Worm (Caenorhabditis elegans) whole organism, L1 larva: ENCODE results near the gene B0001.7.
A peak's percentile ranks its signal among the peaks of the same experiment; 100 is the strongest.

Experiments
- C04F5.9 ChIP-seq: sonication (generic microtip); optimal IDR thresholded peaks from 2 replicates; lab custom pipeline; 2016; ENCODE audit warnings: missing genetic modification characterization, missing compliant biosample characterization
- C16A3.4 ChIP-seq: fragments of 150-350 bp; optimal IDR thresholded peaks from 2 replicates; lab custom pipeline; 2014; ENCODE audit warnings: missing biosample characterization, missing genetic modification characterization
- C34B4.2 ChIP-seq: sonication (generic microtip); optimal IDR thresholded peaks from 2 replicates; lab custom pipeline; 2017; ENCODE audit warnings: mild to moderate bottlenecking, missing genetic modification characterization, missing compliant biosample characterization
- F16B12.6 ChIP-seq: fragments of 150-350 bp; optimal IDR thresholded peaks from 2 replicates; lab custom pipeline; 2014; ENCODE audit warnings: missing biosample characterization, missing genetic modification characterization
- aha-1 ChIP-seq: fragments of 150-350 bp; optimal IDR thresholded peaks from 2 replicates; lab custom pipeline; 2014; ENCODE audit warnings: missing biosample characterization, missing genetic modification characterization
- alr-1 ChIP-seq: fragments of 200-800 bp; sonication (Bioruptor generic); optimal IDR thresholded peaks from 2 replicates; lab custom pipeline; 2018; ENCODE audit warnings: borderline replicate concordance, mild to moderate bottlenecking, missing genetic modification characterization, missing compliant biosample characterization
- blmp-1 ChIP-seq: fragments of 150-350 bp; optimal IDR thresholded peaks from 2 replicates; lab custom pipeline; 2014; ENCODE audit warnings: missing biosample characterization, missing genetic modification characterization
- ceh-63 ChIP-seq: fragments of 200-800 bp; sonication (Bioruptor generic); optimal IDR thresholded peaks from 2 replicates; lab custom pipeline; 2018; ENCODE audit warnings: mild to moderate bottlenecking, missing genetic modification characterization, missing compliant biosample characterization
- ceh-8 ChIP-seq: fragments of 200-800 bp; sonication (Bioruptor generic); optimal IDR thresholded peaks from 2 replicates; lab custom pipeline; 2018; ENCODE audit warnings: mild to moderate bottlenecking, missing genetic modification characterization, moderate library complexity, missing compliant biosample characterization
- ceh-82 ChIP-seq, 3 experiments: fragments of 150-350 bp in 1 of 3; sonication (generic microtip) in 2 of 3; optimal IDR thresholded peaks; 2 replicates each; lab custom pipeline; 2014 to 2017; ENCODE audit warnings: missing biosample characterization in 3 of 3, missing genetic modification characterization in 3 of 3
- ceh-90 ChIP-seq: sonication (generic microtip); optimal IDR thresholded peaks from 2 replicates; lab custom pipeline; 2016; ENCODE audit warnings: missing genetic modification characterization, missing compliant biosample characterization
- ces-1 ChIP-seq: fragments of 150-350 bp; optimal IDR thresholded peaks from 2 replicates; lab custom pipeline; 2014; ENCODE audit warnings: missing biosample characterization, missing genetic modification reagents, missing genetic modification characterization
- dsc-1 ChIP-seq: sonication (generic microtip); optimal IDR thresholded peaks from 2 replicates; lab custom pipeline; 2016; ENCODE audit warnings: mild to moderate bottlenecking, missing genetic modification characterization, missing compliant biosample characterization
- efl-1 ChIP-seq, 4 experiments: fragments of 150-350 bp; optimal IDR thresholded peaks in 3 of 4; peaks in 1 of 4; 1 replicate in 1 of 4; 2 replicates in 3 of 4; lab custom pipeline; 2014; ENCODE audit warnings: missing biosample characterization in 2 of 4, missing genetic modification characterization in 2 of 4, missing genetic modification reagents in 2 of 4
- efl-3 ChIP-seq: fragments of 200-800 bp; sonication (Bioruptor generic); optimal IDR thresholded peaks from 2 replicates; lab custom pipeline; 2018; ENCODE audit warnings: mild to moderate bottlenecking, missing genetic modification characterization, missing compliant biosample characterization
- elt-3 ChIP-seq, 6 experiments: fragments of 150-350 bp in 1 of 6; sonication (generic microtip); optimal IDR thresholded peaks; 2 replicates each; lab custom pipeline; 2017 to 2018; ENCODE audit warnings: missing biosample characterization in 6 of 6, missing genetic modification characterization in 6 of 6, inconsistent platforms in 1 of 6
- ets-5 ChIP-seq: fragments of 200-800 bp; sonication (Bioruptor generic); IDR thresholded peaks from 2 replicates; pipeline ENCODE4 v1.3.6; 2022; ENCODE audit warnings: missing genetic modification characterization, missing compliant biosample characterization
- fkh-10 ChIP-seq: sonication (generic microtip); optimal IDR thresholded peaks from 2 replicates; lab custom pipeline; 2017; ENCODE audit warnings: missing biosample characterization, missing genetic modification reagents, missing genetic modification characterization
- fkh-4 ChIP-seq: sonication (generic microtip); optimal IDR thresholded peaks from 2 replicates; lab custom pipeline; 2016; ENCODE audit warnings: missing compliant biosample characterization, missing genetic modification characterization, borderline replicate concordance
- fkh-8 ChIP-seq: sonication (generic microtip); optimal IDR thresholded peaks from 2 replicates; lab custom pipeline; 2016; ENCODE audit warnings: mild to moderate bottlenecking, missing genetic modification characterization, missing compliant biosample characterization
- fos-1 ChIP-seq: fragments of 150-350 bp; optimal IDR thresholded peaks from 2 replicates; lab custom pipeline; 2014; ENCODE audit warnings: missing biosample characterization, missing genetic modification characterization
- hlh-17 ChIP-seq: fragments of 200-800 bp; sonication (Bioruptor generic); optimal IDR thresholded peaks from 2 replicates; lab custom pipeline; 2018; ENCODE audit warnings: missing genetic modification characterization, mild to moderate bottlenecking, missing compliant biosample characterization, moderate library complexity, borderline replicate concordance
- hlh-4 ChIP-seq: sonication (generic microtip); optimal IDR thresholded peaks from 2 replicates; lab custom pipeline; 2016; ENCODE audit warnings: mild to moderate bottlenecking, missing genetic modification characterization, missing compliant biosample characterization
- lin-14 ChIP-seq: fragments of 200-800 bp; sonication (Bioruptor generic); optimal IDR thresholded peaks from 2 replicates; lab custom pipeline; 2018; ENCODE audit warnings: mild to moderate bottlenecking, missing genetic modification characterization, moderate library complexity, missing compliant biosample characterization
- lin-15B ChIP-seq: fragments of 150-350 bp; sonication (generic microtip); optimal IDR thresholded peaks from 3 replicates; lab custom pipeline; 2014; ENCODE audit warnings: missing biosample characterization, missing genetic modification characterization
- lin-35 ChIP-seq, 2 experiments: fragments of 150-350 bp; optimal IDR thresholded peaks; 2 replicates each; lab custom pipeline; 2014; ENCODE audit warnings: missing biosample characterization in 2 of 2, missing genetic modification characterization in 2 of 2, missing genetic modification reagents in 2 of 2
- lin-39 ChIP-seq: fragments of 150-350 bp; optimal IDR thresholded peaks from 2 replicates; lab custom pipeline; 2014; ENCODE audit warnings: missing biosample characterization, missing genetic modification reagents, missing genetic modification characterization
- lir-3 ChIP-seq: sonication (generic microtip); optimal IDR thresholded peaks from 2 replicates; lab custom pipeline; 2016; ENCODE audit warnings: mild to moderate bottlenecking, missing genetic modification characterization, moderate library complexity, missing compliant biosample characterization; ENCODE audit not compliant: poor library complexity
- lsy-2 ChIP-seq, 2 experiments: fragments of 150-350 bp; optimal IDR thresholded peaks; 2 replicates each; lab custom pipeline; 2014; ENCODE audit warnings: missing biosample characterization in 2 of 2, missing genetic modification characterization in 2 of 2
- mab-9 ChIP-seq: fragments of 200-800 bp; sonication (Bioruptor generic); IDR thresholded peaks from 2 replicates; pipeline ENCODE4 v1.3.6; 2022; ENCODE audit warnings: missing genetic modification reagents, missing genetic modification characterization, missing compliant biosample characterization
- mdl-1 ChIP-seq, 2 experiments: fragments of 150-350 bp; optimal IDR thresholded peaks; 2 replicates each; lab custom pipeline; 2014 to 2017; ENCODE audit warnings: missing biosample characterization in 2 of 2, missing genetic modification characterization in 2 of 2, inconsistent platforms in 1 of 2
- mef-2 ChIP-seq: fragments of 150-350 bp; optimal IDR thresholded peaks from 2 replicates; lab custom pipeline; 2014; ENCODE audit warnings: missing biosample characterization, missing genetic modification characterization
- mep-1 ChIP-seq: fragments of 150-350 bp; optimal IDR thresholded peaks from 2 replicates; lab custom pipeline; 2014; ENCODE audit warnings: missing biosample characterization, missing genetic modification characterization
- nhr-19 ChIP-seq: fragments of 200-800 bp; sonication (Bioruptor generic); conservative IDR thresholded peaks from 2 replicates; pipeline ENCODE4 v1.3.6; 2022; ENCODE audit warnings: missing genetic modification characterization, missing compliant biosample characterization
- nhr-20 ChIP-seq: sonication (generic microtip); optimal IDR thresholded peaks from 2 replicates; lab custom pipeline; 2016; ENCODE audit warnings: mild to moderate bottlenecking, missing genetic modification characterization, missing compliant biosample characterization
- nhr-28 ChIP-seq: fragments of 150-350 bp; optimal IDR thresholded peaks from 2 replicates; lab custom pipeline; 2014; ENCODE audit warnings: missing biosample characterization, missing genetic modification characterization
- nhr-47 ChIP-seq: sonication (generic microtip); optimal IDR thresholded peaks from 2 replicates; lab custom pipeline; 2016; ENCODE audit warnings: mild to moderate bottlenecking, missing genetic modification characterization, moderate library complexity, missing compliant biosample characterization
- nhr-85 ChIP-seq: sonication (generic microtip); peaks from one replicate; lab custom pipeline; 2016; ENCODE audit warnings: missing genetic modification characterization, inconsistent platforms, missing compliant biosample characterization
- pag-3 ChIP-seq: sonication (generic microtip); optimal IDR thresholded peaks from 2 replicates; lab custom pipeline; 2017; ENCODE audit warnings: missing genetic modification characterization, mild to moderate bottlenecking, missing compliant biosample characterization, antibody characterized with exemption, borderline replicate concordance; ENCODE audit not compliant: insufficient read depth
- pqm-1 ChIP-seq: sonication (generic microtip); optimal IDR thresholded peaks from 3 replicates; lab custom pipeline; 2017; ENCODE audit warnings: missing biosample characterization, missing genetic modification characterization
- rnt-1 ChIP-seq: sonication (generic microtip); optimal IDR thresholded peaks from 2 replicates; lab custom pipeline; 2016; ENCODE audit warnings: mild to moderate bottlenecking, missing genetic modification characterization, moderate library complexity, missing compliant biosample characterization
- skn-1 ChIP-seq: fragments of 150-350 bp; optimal IDR thresholded peaks from 2 replicates; lab custom pipeline; 2014; ENCODE audit warnings: missing biosample characterization, missing genetic modification characterization
- snpc-4 ChIP-seq: fragments of 150-350 bp; optimal IDR thresholded peaks from 2 replicates; lab custom pipeline; 2014; ENCODE audit warnings: missing biosample characterization, missing genetic modification characterization
- sox-4 ChIP-seq: sonication (generic microtip); optimal IDR thresholded peaks from 2 replicates; lab custom pipeline; 2016; ENCODE audit warnings: missing genetic modification characterization, missing compliant biosample characterization
- tbx-2 ChIP-seq: sonication (generic microtip); optimal IDR thresholded peaks from 2 replicates; lab custom pipeline; 2016; ENCODE audit warnings: missing genetic modification characterization, missing compliant biosample characterization
- tlp-1 ChIP-seq: fragments of 150-350 bp; optimal IDR thresholded peaks from 2 replicates; lab custom pipeline; 2014; ENCODE audit warnings: missing biosample characterization, missing genetic modification characterization
- unc-130 ChIP-seq: fragments of 150-350 bp; optimal IDR thresholded peaks from 2 replicates; lab custom pipeline; 2017; ENCODE audit warnings: missing biosample characterization, missing genetic modification characterization, inconsistent platforms
- unc-62 ChIP-seq: fragments of 150-350 bp; optimal IDR thresholded peaks from 2 replicates; lab custom pipeline; 2014; ENCODE audit warnings: missing biosample characterization, missing genetic modification reagents, missing genetic modification characterization
- zag-1 ChIP-seq: fragments of 150-350 bp; optimal IDR thresholded peaks from 2 replicates; lab custom pipeline; 2014; ENCODE audit warnings: missing biosample characterization, missing genetic modification characterization
- zip-4 ChIP-seq: fragments of 200-800 bp; sonication (Bioruptor generic); optimal IDR thresholded peaks from 2 replicates; lab custom pipeline; 2018; ENCODE audit warnings: mild to moderate bottlenecking, missing genetic modification characterization, moderate library complexity, missing compliant biosample characterization
- ztf-4 ChIP-seq: fragments of 150-350 bp; optimal IDR thresholded peaks from 2 replicates; lab custom pipeline; 2014; ENCODE audit warnings: missing biosample characterization, missing genetic modification characterization

B0001.7 gene

ce11 chrIV:12128708-12129107 is 25.3 kb downstream of the B0001.7 start:
- no peak for TF ChIP-seq lin-15B (tag; lab: Kevin White, UChicago)
- no peak for TF ChIP-seq pqm-1 (tag; lab: Kevin White, UChicago)
- TF ChIP-seq unc-62 (GFP tag; lab: Kevin White, UChicago): no peak
- TF ChIP-seq mab-9: no peak
- TF ChIP-seq zip-4 (GFP tag; lab: Kevin White, UChicago): no peak
- peak; percentile 23 for TF ChIP-seq lin-14 (GFP tag; lab: Kevin White, UChicago)
- TF ChIP-seq ztf-4 (tag; lab: Kevin White, UChicago): no peak
- TF ChIP-seq ceh-82 (tag; optimal IDR thresholded peaks at IDR 0.05; lab: Kevin White, UChicago): no peak
- TF ChIP-seq hlh-4 (tag; lab: Kevin White, UChicago): no peak
- TF ChIP-seq nhr-28 (tag; lab: Kevin White, UChicago): no peak
- no peak for TF ChIP-seq ceh-90
- no peak for TF ChIP-seq rnt-1 (tag; lab: Kevin White, UChicago)
- TF ChIP-seq fkh-10 (GFP tag; lab: Kevin White, UChicago): no peak
- TF ChIP-seq sox-4 (tag; lab: Kevin White, UChicago): no peak
- TF ChIP-seq snpc-4: no peak
- no peak for TF ChIP-seq C16A3.4 (tag; lab: Kevin White, UChicago)
- no peak for TF ChIP-seq mdl-1 (tag; optimal IDR thresholded peaks at IDR 0.05; lab: Kevin White, UChicago)
- TF ChIP-seq nhr-85 (tag; lab: Kevin White, UChicago): peak; percentile 14
- no peak for TF ChIP-seq alr-1 (tag; lab: Kevin White, UChicago)
- TF ChIP-seq mep-1 (tag; lab: Kevin White, UChicago): peak; percentile 23
- peak; percentile 16 for TF ChIP-seq nhr-47
- TF ChIP-seq fkh-4: no peak
- no peak for TF ChIP-seq zag-1 (tag; lab: Kevin White, UChicago)
- TF ChIP-seq tbx-2: no peak
- TF ChIP-seq nhr-20: no peak
- peak in 1 of 2 experiments; percentile 9 for TF ChIP-seq lsy-2 (tag; optimal IDR thresholded peaks at IDR 0.05; lab: Kevin White, UChicago)
- no peak for TF ChIP-seq tlp-1 (tag; lab: Kevin White, UChicago)
- no peak for TF ChIP-seq F16B12.6 (tag; lab: Kevin White, UChicago)
- TF ChIP-seq nhr-19 (GFP tag; lab: Robert Waterston, UW): no peak
- TF ChIP-seq lin-39 (tag; lab: Kevin White, UChicago): no peak
- TF ChIP-seq ceh-8 (GFP tag; lab: Kevin White, UChicago): no peak
- no peak for TF ChIP-seq hlh-17
- no peak for TF ChIP-seq C34B4.2 (tag; lab: Kevin White, UChicago)

ce11 chrIV:12127838-12128237 is 26.2 kb downstream of the B0001.7 start:
- TF ChIP-seq tlp-1 (tag; lab: Kevin White, UChicago) (no peak), mef-2 (tag; lab: Kevin White, UChicago) (no peak), fos-1 (tag; lab: Kevin White, UChicago) (no peak), lin-35 (GFP tag; optimal IDR thresholded peaks at IDR 0.05; lab: Kevin White, UChicago) (no peak), zip-4 (GFP tag; lab: Kevin White, UChicago) (no peak), blmp-1 (tag; lab: Kevin White, UChicago) (no peak), fkh-8 (tag; lab: Kevin White, UChicago) (no peak), unc-130 (tag; lab: Kevin White, UChicago) (no peak), aha-1 (tag; lab: Kevin White, UChicago) (no peak), ceh-82 (tag; optimal IDR thresholded peaks at IDR 0.05; lab: Kevin White, UChicago) (peak in 1 of 3 experiments; percentile 10), elt-3 (tag; optimal IDR thresholded peaks at IDR 0.05; lab: Kevin White, UChicago) (no peak), nhr-20 (no peak), efl-3 (GFP tag; lab: Kevin White, UChicago) (no peak), F16B12.6 (tag; lab: Kevin White, UChicago) (no peak), ets-5 (no peak), zag-1 (tag; lab: Kevin White, UChicago) (no peak), fkh-4 (no peak), fkh-10 (GFP tag; lab: Kevin White, UChicago) (no peak), ces-1 (no peak), pag-3 (tag; lab: Kevin White, UChicago) (no peak), efl-1 (optimal IDR thresholded peaks at IDR 0.05; lab: Kevin White, UChicago) (no peak), efl-1 (GFP tag; optimal IDR thresholded peaks at IDR 0.05 in 1 of 2; lab: Kevin White, UChicago) (peak in 1 of 2 experiments; percentile 76), mep-1 (tag; lab: Kevin White, UChicago) (no peak), pqm-1 (tag; lab: Kevin White, UChicago) (no peak), skn-1 (tag; lab: Kevin White, UChicago) (no peak), C04F5.9 (tag; lab: Kevin White, UChicago) (no peak), sox-4 (tag; lab: Kevin White, UChicago) (no peak), tbx-2 (no peak), dsc-1 (tag; lab: Kevin White, UChicago) (no peak), lir-3 (tag; lab: Kevin White, UChicago) (no peak), ceh-63 (GFP tag; lab: Kevin White, UChicago) (no peak)
